Worm (Caenorhabditis elegans) whole organism, L1 larva: ENCODE measurements around the gene F35G12.7.

Source experiments
- elt-3 ChIP-seq, 6 experiments: fragments of 150-350 bp in 1 of 6; sonication (generic microtip); optimal IDR thresholded peaks; 2 replicates each; lab custom pipeline; 2017 to 2018; ENCODE audit warnings: missing biosample characterization in 6 of 6, missing genetic modification characterization in 6 of 6, inconsistent platforms in 1 of 6
- lin-14 ChIP-seq: fragments of 200-800 bp; sonication (Bioruptor generic); optimal IDR thresholded peaks from 2 replicates; lab custom pipeline; 2018; ENCODE audit warnings: mild to moderate bottlenecking, missing genetic modification characterization, moderate library complexity, missing compliant biosample characterization
- lin-35 ChIP-seq, 2 experiments: fragments of 150-350 bp; optimal IDR thresholded peaks; 2 replicates each; lab custom pipeline; 2014; ENCODE audit warnings: missing biosample characterization in 2 of 2, missing genetic modification characterization in 2 of 2, missing genetic modification reagents in 2 of 2
- lsy-2 ChIP-seq, 2 experiments: fragments of 150-350 bp; optimal IDR thresholded peaks; 2 replicates each; lab custom pipeline; 2014; ENCODE audit warnings: missing biosample characterization in 2 of 2, missing genetic modification characterization in 2 of 2
- mep-1 ChIP-seq: fragments of 150-350 bp; optimal IDR thresholded peaks from 2 replicates; lab custom pipeline; 2014; ENCODE audit warnings: missing biosample characterization, missing genetic modification characterization
- nhr-237 ChIP-seq: fragments of 150-350 bp; optimal IDR thresholded peaks from 2 replicates; lab custom pipeline; 2014; ENCODE audit warnings: missing biosample characterization, missing genetic modification characterization
- nhr-76 ChIP-seq: sonication (generic microtip); optimal IDR thresholded peaks from 2 replicates; lab custom pipeline; 2017; ENCODE audit warnings: missing biosample characterization, missing genetic modification characterization
- pax-3 ChIP-seq: fragments of 200-800 bp; sonication (Bioruptor generic); optimal IDR thresholded peaks from 2 replicates; lab custom pipeline; 2018; ENCODE audit warnings: mild to moderate bottlenecking, missing genetic modification characterization, moderate library complexity, missing compliant biosample characterization
- snpc-4 ChIP-seq: fragments of 150-350 bp; optimal IDR thresholded peaks from 2 replicates; lab custom pipeline; 2014; ENCODE audit warnings: missing biosample characterization, missing genetic modification characterization
- unc-86 ChIP-seq: sonication (generic microtip); optimal IDR thresholded peaks from 2 replicates; lab custom pipeline; 2016; ENCODE audit warnings: missing genetic modification characterization, missing compliant biosample characterization

ce11 chrIII:4587177-4587576 is at the start of gene F35G12.7, which contains the start of gene smc-4:
- TF ChIP-seq nhr-237 (tag; lab: Kevin White, UChicago) = no peak
- no peak for TF ChIP-seq nhr-76
- TF ChIP-seq lin-35 (GFP tag; optimal IDR thresholded peaks at IDR 0.05; lab: Kevin White, UChicago) = peak; percentile 87 to 94
- peak; percentile 9 for TF ChIP-seq snpc-4
- peak; percentile 79 for TF ChIP-seq mep-1 (tag; lab: Kevin White, UChicago)
- TF ChIP-seq lsy-2 (tag; optimal IDR thresholded peaks at IDR 0.05; lab: Kevin White, UChicago) = peak; percentile 91 to 96
- no peak for TF ChIP-seq pax-3 (tag; lab: Kevin White, UChicago)
- TF ChIP-seq unc-86 (tag; lab: Kevin White, UChicago) = peak; percentile 6
- no peak for TF ChIP-seq elt-3 (tag; optimal IDR thresholded peaks at IDR 0.05; lab: Kevin White, UChicago)
- TF ChIP-seq lin-14 = no peak
